Worm (Caenorhabditis elegans): Measurements from ENCODE around the gene T05A8.2.

- TF ChIP-seq Y79H2A.3 (GFP tag; conservative IDR thresholded peaks at IDR 0.05) (no peak), cebp-1 (GFP tag; IDR thresholded peaks at IDR 0.05) (no peak), cebp-1 (tag; optimal IDR thresholded peaks at IDR 0.05) (no peak), lin-26 (GFP tag; IDR thresholded peaks at IDR 0.05) (no peak), dpl-1 (GFP tag; optimal IDR thresholded peaks at IDR 0.05) (no peak), F10E7.11 (tag; optimal IDR thresholded peaks at IDR 0.05) (no peak), Y53G8AR.9 (GFP tag; conservative IDR thresholded peaks at IDR 0.05) (no peak), atf-7 (tag; optimal IDR thresholded peaks at IDR 0.05) (no peak), ceh-40 (GFP tag; IDR thresholded peaks at IDR 0.05) (no peak)
Observed at ce11 chrII:2695079-2695478, 15.7 kb downstream of the T05A8.2 start.
